Worm (Caenorhabditis elegans) whole organism, L2 larva: ENCODE measurements around the gene bath-31.
A peak's percentile ranks its signal among the peaks of the same experiment; 100 is the strongest.

Experiments
- C34F6.9 ChIP-seq: fragments of 150-350 bp; optimal IDR thresholded peaks from 2 replicates; lab custom pipeline; 2014; ENCODE audit warnings: missing biosample characterization, missing genetic modification characterization
- F13H6.1 ChIP-seq: sonication (generic microtip); optimal IDR thresholded peaks from 2 replicates; lab custom pipeline; 2016; ENCODE audit warnings: missing genetic modification characterization, missing compliant biosample characterization
- R02D3.7 ChIP-seq: fragments of 150-350 bp; optimal IDR thresholded peaks from 2 replicates; lab custom pipeline; 2014; ENCODE audit warnings: missing biosample characterization, missing genetic modification characterization
- Y55F3AM.14 ChIP-seq: fragments of 200-800 bp; sonication (Bioruptor generic); optimal IDR thresholded peaks from 2 replicates; lab custom pipeline; 2018; ENCODE audit warnings: mild to moderate bottlenecking, missing genetic modification characterization, missing compliant biosample characterization
- ZK546.5 ChIP-seq: sonication (generic microtip); optimal IDR thresholded peaks from 2 replicates; lab custom pipeline; 2017; ENCODE audit warnings: missing biosample characterization, missing genetic modification characterization
- alr-1 ChIP-seq: fragments of 150-350 bp; optimal IDR thresholded peaks from 2 replicates; lab custom pipeline; 2014; ENCODE audit warnings: missing biosample characterization, missing genetic modification characterization
- aly-2 ChIP-seq: fragments of 150-350 bp; optimal IDR thresholded peaks from 2 replicates; lab custom pipeline; 2014; ENCODE audit warnings: missing biosample characterization, missing genetic modification characterization
- ama-1 ChIP-seq: fragments of 150-350 bp; optimal IDR thresholded peaks from 2 replicates; lab custom pipeline; 2018; ENCODE audit warnings: inconsistent platforms
- blmp-1 ChIP-seq: sonication (generic microtip); optimal IDR thresholded peaks from 2 replicates; lab custom pipeline; 2017; ENCODE audit warnings: missing genetic modification characterization, mild to moderate bottlenecking, missing compliant biosample characterization, antibody characterized with exemption, moderate library complexity; ENCODE audit not compliant: insufficient read depth
- ceh-16 ChIP-seq: fragments of 150-350 bp; optimal IDR thresholded peaks from 2 replicates; lab custom pipeline; 2014; ENCODE audit warnings: missing biosample characterization, missing genetic modification characterization
- ceh-82 ChIP-seq: fragments of 150-350 bp; optimal IDR thresholded peaks from 2 replicates; lab custom pipeline; 2014; ENCODE audit warnings: missing biosample characterization, missing genetic modification characterization
- crh-2 ChIP-seq: sonication (generic microtip); optimal IDR thresholded peaks from 2 replicates; lab custom pipeline; 2017; ENCODE audit warnings: missing biosample characterization, missing genetic modification characterization
- dmd-4 ChIP-seq: sonication (generic microtip); optimal IDR thresholded peaks from 2 replicates; lab custom pipeline; 2017; ENCODE audit warnings: missing biosample characterization, missing genetic modification characterization
- egl-27 ChIP-seq: sonication (generic microtip); optimal IDR thresholded peaks from 3 replicates; lab custom pipeline; 2017; ENCODE audit warnings: missing biosample characterization, missing genetic modification reagents, missing genetic modification characterization
- elt-1 ChIP-seq: fragments of 150-350 bp; optimal IDR thresholded peaks from 2 replicates; lab custom pipeline; 2014; ENCODE audit warnings: missing biosample characterization, missing genetic modification characterization
- elt-3 ChIP-seq: sonication (generic microtip); optimal IDR thresholded peaks from 2 replicates; lab custom pipeline; 2017; ENCODE audit warnings: missing biosample characterization, missing genetic modification characterization
- fos-1 ChIP-seq: fragments of 150-350 bp; optimal IDR thresholded peaks from 2 replicates; lab custom pipeline; 2014; ENCODE audit warnings: missing biosample characterization, missing genetic modification characterization
- gmeb-1 ChIP-seq: fragments of 150-350 bp; optimal IDR thresholded peaks from 2 replicates; lab custom pipeline; 2014; ENCODE audit warnings: missing biosample characterization, missing genetic modification characterization
- lin-11 ChIP-seq: fragments of 150-350 bp; sonication (generic microtip); optimal IDR thresholded peaks from 2 replicates; lab custom pipeline; 2014; ENCODE audit warnings: missing biosample characterization, missing genetic modification characterization, inconsistent platforms, mixed read lengths
- lin-13 ChIP-seq: fragments of 150-350 bp; optimal IDR thresholded peaks from 2 replicates; lab custom pipeline; 2014; ENCODE audit warnings: missing biosample characterization, missing genetic modification reagents, missing genetic modification characterization
- lin-39 ChIP-seq: fragments of 150-350 bp; optimal IDR thresholded peaks from 2 replicates; lab custom pipeline; 2014; ENCODE audit warnings: missing biosample characterization, missing genetic modification reagents, missing genetic modification characterization
- lsy-2 ChIP-seq, 2 experiments: fragments of 150-350 bp in 1 of 2; sonication (generic microtip) in 1 of 2; optimal IDR thresholded peaks; 2 replicates each; lab custom pipeline; 2014 to 2017; ENCODE audit warnings: missing biosample characterization in 2 of 2, missing genetic modification characterization in 2 of 2
- mab-5 ChIP-seq: fragments of 150-350 bp; optimal IDR thresholded peaks from 2 replicates; lab custom pipeline; 2014; ENCODE audit warnings: missing biosample characterization, missing genetic modification characterization
- mbf-1 ChIP-seq: sonication (generic microtip); optimal IDR thresholded peaks from 2 replicates; lab custom pipeline; 2017; ENCODE audit warnings: missing biosample characterization, missing genetic modification characterization
- mdl-1 ChIP-seq, 2 experiments: fragments of 150-350 bp in 1 of 2; sonication (generic microtip) in 1 of 2; optimal IDR thresholded peaks; 2 replicates each; lab custom pipeline; 2017; ENCODE audit warnings: missing biosample characterization in 2 of 2, missing genetic modification characterization in 2 of 2
- nhr-10 ChIP-seq: sonication (generic microtip); optimal IDR thresholded peaks from 2 replicates; lab custom pipeline; 2017; ENCODE audit warnings: missing biosample characterization, missing genetic modification characterization
- nhr-11 ChIP-seq: fragments of 150-350 bp; optimal IDR thresholded peaks from 2 replicates; lab custom pipeline; 2014; ENCODE audit warnings: missing biosample characterization, missing genetic modification characterization
- nhr-12 ChIP-seq: fragments of 150-350 bp; optimal IDR thresholded peaks from 2 replicates; lab custom pipeline; 2014; ENCODE audit warnings: missing biosample characterization, missing genetic modification characterization
- nhr-129 ChIP-seq: fragments of 150-350 bp; optimal IDR thresholded peaks from 2 replicates; lab custom pipeline; 2014; ENCODE audit warnings: missing biosample characterization, missing genetic modification characterization
- nhr-21 ChIP-seq: fragments of 150-350 bp; optimal IDR thresholded peaks from 2 replicates; lab custom pipeline; 2014; ENCODE audit warnings: missing biosample characterization, missing genetic modification characterization
- nhr-23 ChIP-seq: fragments of 150-350 bp; optimal IDR thresholded peaks from 2 replicates; lab custom pipeline; 2014; ENCODE audit warnings: missing biosample characterization, missing genetic modification reagents, missing genetic modification characterization
- nhr-237 ChIP-seq: fragments of 150-350 bp; optimal IDR thresholded peaks from 2 replicates; lab custom pipeline; 2014; ENCODE audit warnings: missing biosample characterization, missing genetic modification characterization
- nhr-25 ChIP-seq: fragments of 150-350 bp; sonication (generic microtip); optimal IDR thresholded peaks from 3 replicates; lab custom pipeline; 2014; ENCODE audit warnings: missing biosample characterization, missing genetic modification characterization
- nhr-6 ChIP-seq: fragments of 150-350 bp; optimal IDR thresholded peaks from 2 replicates; lab custom pipeline; 2014; ENCODE audit warnings: missing biosample characterization, missing genetic modification characterization
- nhr-77 ChIP-seq: fragments of 150-350 bp; optimal IDR thresholded peaks from 2 replicates; lab custom pipeline; 2014; ENCODE audit warnings: missing biosample characterization, missing genetic modification characterization
- peb-1 ChIP-seq: fragments of 150-350 bp; optimal IDR thresholded peaks from 2 replicates; lab custom pipeline; 2014; ENCODE audit warnings: missing biosample characterization, missing genetic modification characterization
- sem-4 ChIP-seq: fragments of 150-350 bp; optimal IDR thresholded peaks from 2 replicates; lab custom pipeline; 2014; ENCODE audit warnings: missing biosample characterization, missing genetic modification reagents, missing genetic modification characterization
- skn-1 ChIP-seq: sonication (generic microtip); optimal IDR thresholded peaks from 2 replicates; lab custom pipeline; 2017; ENCODE audit warnings: missing biosample characterization, missing genetic modification characterization
- sma-3 ChIP-seq: sonication (generic microtip); optimal IDR thresholded peaks from 2 replicates; lab custom pipeline; 2016; ENCODE audit warnings: missing genetic modification reagents, missing genetic modification characterization, missing compliant biosample characterization
- sma-9 ChIP-seq, 2 experiments: fragments of 150-350 bp in 1 of 2; sonication (generic microtip) in 1 of 2; optimal IDR thresholded peaks; 2 replicates each; lab custom pipeline; 2014 to 2016; ENCODE audit warnings: missing genetic modification characterization in 2 of 2, mild to moderate bottlenecking in 1 of 2, missing biosample characterization in 1 of 2, missing compliant biosample characterization in 1 of 2, missing genetic modification reagents in 1 of 2, moderate library complexity in 1 of 2
- snpc-4 ChIP-seq: fragments of 150-350 bp; optimal IDR thresholded peaks from 2 replicates; lab custom pipeline; 2014; ENCODE audit warnings: missing biosample characterization, missing genetic modification characterization
- unc-39 ChIP-seq: fragments of 150-350 bp; optimal IDR thresholded peaks from 2 replicates; lab custom pipeline; 2014; ENCODE audit warnings: missing biosample characterization, missing genetic modification characterization
- unc-55 ChIP-seq: fragments of 150-350 bp; sonication (generic microtip); optimal IDR thresholded peaks from 3 replicates; lab custom pipeline; 2014; ENCODE audit warnings: missing biosample characterization, missing genetic modification reagents, missing genetic modification characterization
- unc-62 ChIP-seq: fragments of 150-350 bp; optimal IDR thresholded peaks from 2 replicates; lab custom pipeline; 2014; ENCODE audit warnings: missing biosample characterization, missing genetic modification reagents, missing genetic modification characterization
- zag-1 ChIP-seq: fragments of 150-350 bp; optimal IDR thresholded peaks from 2 replicates; lab custom pipeline; 2014; ENCODE audit warnings: missing biosample characterization, missing genetic modification characterization
- ztf-1 ChIP-seq: fragments of 200-800 bp; sonication (Bioruptor generic); conservative IDR thresholded peaks from 2 replicates; pipeline ENCODE4 v1.3.6; 2022; ENCODE audit warnings: missing genetic modification characterization, missing compliant biosample characterization
- ztf-11 ChIP-seq: sonication (generic microtip); optimal IDR thresholded peaks from 2 replicates; lab custom pipeline; 2017; ENCODE audit warnings: missing biosample characterization, missing genetic modification characterization
- ztf-4 ChIP-seq: fragments of 150-350 bp; optimal IDR thresholded peaks from 2 replicates; lab custom pipeline; 2014; ENCODE audit warnings: missing biosample characterization, missing genetic modification characterization

Gene bath-31

DNA sequence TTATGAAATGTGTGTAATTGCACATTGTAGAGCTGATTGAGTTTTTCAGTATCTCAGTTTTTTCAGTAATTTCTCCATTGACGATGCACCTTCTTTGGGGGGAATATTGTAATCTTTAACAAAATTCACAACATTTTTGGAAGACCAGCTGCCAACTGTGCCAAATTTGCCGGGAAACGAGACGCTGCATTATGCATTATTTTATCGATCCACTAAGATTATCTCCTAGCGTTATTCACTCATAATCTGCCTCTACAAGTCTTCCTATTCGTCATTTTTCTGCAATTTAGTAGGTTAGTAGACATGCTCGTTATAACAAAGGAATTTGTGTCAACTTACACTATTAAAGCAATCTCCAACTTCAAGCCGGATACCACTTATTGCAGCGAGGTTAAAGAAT is at the start of gene bath-31, which contains the start of gene sdz-12:
Gene bath-31, plus strand, starts transcription at position 251 of the 400 bp plus-strand sequence.
Gene sdz-12, minus strand, starts transcription at position 101 of the 400 bp plus-strand sequence.
- no peak for TF ChIP-seq lin-39

DNA sequence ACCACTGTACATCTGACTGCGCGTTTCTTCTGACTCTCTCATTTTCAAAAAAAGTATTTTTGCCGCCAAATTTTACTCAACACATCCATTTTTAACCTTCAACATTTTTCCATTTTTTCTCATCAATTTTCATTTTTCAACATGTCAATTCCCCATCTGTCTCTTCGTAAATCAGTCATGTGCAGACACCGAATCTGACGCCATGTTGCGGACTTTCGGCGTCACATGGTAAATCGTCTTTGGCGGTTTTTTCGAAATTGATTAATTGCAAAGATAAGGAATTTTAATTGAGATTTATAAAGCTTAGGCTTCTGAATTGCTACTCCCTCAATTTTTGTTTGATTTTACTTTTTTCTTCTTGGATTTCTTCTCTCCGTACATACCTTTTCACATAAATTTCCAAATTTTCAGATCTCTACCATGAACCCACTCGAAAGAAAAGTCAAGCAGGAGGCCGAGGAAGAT is 49.0 kb upstream of the bath-31 start, which contains the start of gene F19B10.1:
Gene F19B10.1, plus strand, starts transcription at position 415 of the 465 bp plus-strand sequence.
- no peak for TF ChIP-seq alr-1 (tag; lab: Kevin White, UChicago)
- TF ChIP-seq C34F6.9 (tag; lab: Kevin White, UChicago) = peak; percentile 89
- TF ChIP-seq elt-3 = no peak
- TF ChIP-seq unc-39 (tag; lab: Kevin White, UChicago) = no peak
- no peak for TF ChIP-seq ztf-4 (tag; lab: Kevin White, UChicago)
- TF ChIP-seq ama-1 (lab: Kevin White, UChicago) = no peak
- peak; percentile 61 for TF ChIP-seq nhr-21 (tag; lab: Kevin White, UChicago)
- TF ChIP-seq zag-1 (tag; lab: Kevin White, UChicago) = no peak
- peak; percentile 62 for TF ChIP-seq nhr-129 (tag; lab: Kevin White, UChicago)
- no peak for TF ChIP-seq egl-27 (tag; lab: Kevin White, UChicago)
- no peak for TF ChIP-seq ceh-16 (tag; lab: Kevin White, UChicago)
- peak; percentile 57 for TF ChIP-seq sem-4 (tag; lab: Kevin White, UChicago)
- TF ChIP-seq crh-2 (tag; lab: Kevin White, UChicago) = peak; percentile 72
- TF ChIP-seq peb-1 (tag; lab: Kevin White, UChicago) = no peak
- no peak for TF ChIP-seq blmp-1 (tag; lab: Kevin White, UChicago)
- TF ChIP-seq unc-55 (GFP tag; lab: Kevin White, UChicago) = peak; percentile 66
- TF ChIP-seq ztf-11 = no peak
- no peak for TF ChIP-seq ztf-1 (GFP tag; lab: Robert Waterston, UW)
- TF ChIP-seq ceh-82 = no peak
- no peak for TF ChIP-seq aly-2 (tag; lab: Kevin White, UChicago)
- no peak for TF ChIP-seq lin-39
- peak; percentile 80 for TF ChIP-seq sma-9 (GFP tag; optimal IDR thresholded peaks at IDR 0.05; lab: Kevin White, UChicago)
- no peak for TF ChIP-seq sma-9 (tag; optimal IDR thresholded peaks at IDR 0.05; lab: Kevin White, UChicago)
- TF ChIP-seq elt-1 (tag; lab: Kevin White, UChicago) = no peak
- peak; percentile 43 for TF ChIP-seq snpc-4 (tag; lab: Kevin White, UChicago)
- TF ChIP-seq gmeb-1 = peak; percentile 91
- TF ChIP-seq ZK546.5 (tag; lab: Kevin White, UChicago) = no peak
- TF ChIP-seq nhr-23 (tag; lab: Kevin White, UChicago) = no peak
- TF ChIP-seq nhr-77 (tag; lab: Kevin White, UChicago) = no peak
- TF ChIP-seq unc-62 (GFP tag; lab: Kevin White, UChicago) = no peak
- no peak for TF ChIP-seq nhr-6 (tag; lab: Kevin White, UChicago)
- peak; percentile 78 for TF ChIP-seq lin-13
- no peak for TF ChIP-seq R02D3.7
- TF ChIP-seq F13H6.1 (tag; lab: Kevin White, UChicago) = no peak
- TF ChIP-seq nhr-25 = no peak
- no peak for TF ChIP-seq mbf-1
- TF ChIP-seq nhr-237 (tag; lab: Kevin White, UChicago) = no peak
- TF ChIP-seq nhr-12 = no peak
- peak; percentile 75 for TF ChIP-seq mab-5 (tag; lab: Kevin White, UChicago)
- TF ChIP-seq mdl-1 (tag; optimal IDR thresholded peaks at IDR 0.05; lab: Kevin White, UChicago) = peak in 1 of 2 experiments; percentile 55
- TF ChIP-seq nhr-10 = no peak
- TF ChIP-seq skn-1 (tag; lab: Kevin White, UChicago) = no peak
- TF ChIP-seq lin-11 (tag; lab: Kevin White, UChicago) = no peak
- TF ChIP-seq nhr-11 (tag; lab: Kevin White, UChicago) = no peak
- no peak for TF ChIP-seq Y55F3AM.14 (GFP tag; lab: Kevin White, UChicago)
- peak; percentile 42 to 88 for TF ChIP-seq lsy-2 (tag; optimal IDR thresholded peaks at IDR 0.05; lab: Kevin White, UChicago)
- TF ChIP-seq dmd-4 (tag; lab: Kevin White, UChicago) = no peak
- TF ChIP-seq sma-3 (GFP tag; lab: Kevin White, UChicago) = peak; percentile 72
- peak; percentile 78 for TF ChIP-seq fos-1 (tag; lab: Kevin White, UChicago)
- TF ChIP-seq, all 48 proteins: peak for 15
